Worm (Caenorhabditis elegans) whole organism, L1 larva: ENCODE data around the gene Y57G11C.22.

Source experiments
- ceh-82 ChIP-seq, 3 experiments: fragments of 150-350 bp in 1 of 3; sonication (generic microtip) in 2 of 3; optimal IDR thresholded peaks; 2 replicates each; lab custom pipeline; 2014 to 2017; ENCODE audit warnings: missing biosample characterization in 3 of 3, missing genetic modification characterization in 3 of 3
- fkh-4 ChIP-seq: sonication (generic microtip); optimal IDR thresholded peaks from 2 replicates; lab custom pipeline; 2016; ENCODE audit warnings: missing compliant biosample characterization, missing genetic modification characterization, borderline replicate concordance
- nhr-71 ChIP-seq: sonication (generic microtip); optimal IDR thresholded peaks from 2 replicates; lab custom pipeline; 2016; ENCODE audit warnings: mild to moderate bottlenecking, missing genetic modification characterization, moderate library complexity, missing compliant biosample characterization
- snpc-4 ChIP-seq: fragments of 150-350 bp; optimal IDR thresholded peaks from 2 replicates; lab custom pipeline; 2014; ENCODE audit warnings: missing biosample characterization, missing genetic modification characterization

ce11 chrIV:14903188-14903587 lies 66.2 kb downstream of the Y57G11C.22 start:
- TF ChIP-seq nhr-71 (tag; lab: Kevin White, UChicago), result no peak
- TF ChIP-seq snpc-4 (tag; lab: Kevin White, UChicago), result no peak
- no peak for TF ChIP-seq fkh-4 (tag; lab: Kevin White, UChicago)
- no peak for TF ChIP-seq ceh-82 (tag; optimal IDR thresholded peaks at IDR 0.05; lab: Kevin White, UChicago)
